Worm (Caenorhabditis elegans): Measurements from ENCODE around the gene cutl-23.

- TF ChIP-seq nhr-11 (tag; optimal IDR thresholded peaks at IDR 0.05) = no peak
- TF ChIP-seq ceh-45 (GFP tag; IDR thresholded peaks at IDR 0.05) = no peak
- no peak for TF ChIP-seq elt-2 (tag; optimal IDR thresholded peaks at IDR 0.05)
- TF ChIP-seq pha-4 (tag; optimal IDR thresholded peaks at IDR 0.05) = no peak
- TF ChIP-seq pag-3 (tag; optimal IDR thresholded peaks at IDR 0.05; ENCODE audit: borderline replicate concordance) = no peak
- no peak for TF ChIP-seq ceh-9 (tag; optimal IDR thresholded peaks at IDR 0.05)
- TF ChIP-seq sdc-2 (tag; optimal IDR thresholded peaks at IDR 0.05) = no peak
- no peak for TF ChIP-seq rnt-1 (tag; optimal IDR thresholded peaks at IDR 0.05)
- TF ChIP-seq eyg-1 (tag; optimal IDR thresholded peaks at IDR 0.05) = no peak
- no peak for TF ChIP-seq sox-2 (GFP tag; IDR thresholded peaks at IDR 0.05)
- no peak for TF ChIP-seq Y22D7AL.16 (tag; optimal IDR thresholded peaks at IDR 0.05)
- TF ChIP-seq nfya-1 (tag; optimal IDR thresholded peaks at IDR 0.05) = no peak
- TF ChIP-seq ceh-34 (tag; optimal IDR thresholded peaks at IDR 0.05) = no peak
Observed at ce11 chrIII:5720266-5721019, 49.5 kb upstream of the cutl-23 start.

Data from whole organism, late embryonic.